Fruit fly (Drosophila melanogaster): ENCODE measurements around the gene Paip2.
A peak's percentile ranks its signal among the peaks of the same experiment; 100 is the strongest.

Gene Paip2

DNA sequence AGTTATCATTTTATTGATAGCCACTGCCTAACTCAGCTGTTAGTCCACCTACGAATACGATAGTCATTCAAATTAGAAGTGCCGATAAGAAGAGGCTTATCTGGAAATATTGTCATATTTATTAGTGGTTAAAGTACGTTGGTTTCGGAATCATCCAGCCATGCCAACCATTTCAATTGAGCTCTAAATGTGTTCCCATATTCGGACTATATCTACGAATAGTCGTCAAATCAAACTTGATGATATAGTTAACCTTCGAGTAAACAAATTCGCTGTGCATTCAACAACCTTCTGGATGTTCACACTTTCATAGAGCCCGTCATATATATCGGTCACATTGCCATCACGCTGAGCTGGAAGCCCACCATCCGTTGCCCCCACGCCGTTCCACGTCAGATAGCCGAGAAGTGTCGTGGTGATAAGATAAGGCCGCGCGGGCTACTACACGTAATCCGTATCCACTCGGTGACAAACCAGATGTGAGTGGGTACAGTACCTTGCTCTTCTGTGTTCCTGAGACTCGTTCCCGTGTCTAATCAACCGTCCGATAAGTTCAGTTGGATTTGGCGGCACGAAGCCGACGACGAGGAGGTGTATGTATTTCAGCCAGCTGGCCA, 37.8 kb downstream of the Paip2 start (continued):
- TF ChIP-seq slbo (GFP tag; IDR thresholded peaks at IDR 0.05), result 0 out of 2 replicates have a peak, but pooled peaks have one; percentile 12
- TF ChIP-seq bigmax (GFP tag; optimal IDR thresholded peaks at IDR 0.05), result no peak
- TF ChIP-seq Optix (GFP tag; IDR thresholded peaks at IDR 0.05), result no peak
- no peak for TF ChIP-seq maf-S (GFP tag; optimal IDR thresholded peaks at IDR 0.05)
- 0 out of 2 replicates have a peak, but pooled peaks have one; percentile 10 for TF ChIP-seq rib (GFP tag; IDR thresholded peaks at IDR 0.05)
- TF ChIP-seq CG2712 (tag; optimal IDR thresholded peaks at IDR 0.05), result no peak
- 0 out of 3 replicates have a peak, but pooled peaks have one; percentile 43 for TF ChIP-seq Dbx (GFP tag; IDR thresholded peaks at IDR 0.05)
- no peak for TF ChIP-seq vnd (GFP tag; IDR thresholded peaks at IDR 0.05; ENCODE audit: partially characterized antibody)
- no peak for TF ChIP-seq CG17802 (tag; optimal IDR thresholded peaks at IDR 0.05)
- TF ChIP-seq luna (GFP tag; optimal IDR thresholded peaks at IDR 0.05), result no peak
- TF ChIP-seq twi (tag; optimal IDR thresholded peaks at IDR 0.05), result no peak
- no peak for TF ChIP-seq nerfin-1 (tag; optimal IDR thresholded peaks at IDR 0.05)
- no peak for TF ChIP-seq esg (GFP tag; conservative IDR thresholded peaks at IDR 0.05)
- TF ChIP-seq chif (GFP tag; optimal IDR thresholded peaks at IDR 0.05), result no peak
- no peak for TF ChIP-seq CG18599 (GFP tag; optimal IDR thresholded peaks at IDR 0.05)
- no peak for TF ChIP-seq CG6654 (GFP tag; optimal IDR thresholded peaks at IDR 0.05)
- no peak for TF ChIP-seq Mrtf (GFP tag; IDR thresholded peaks at IDR 0.05)
- TF ChIP-seq sim (GFP tag; IDR thresholded peaks at IDR 0.05), result no peak
- peak; percentile 35 for TF ChIP-seq CG15479 (GFP tag; optimal IDR thresholded peaks at IDR 0.05)
- TF ChIP-seq exex (tag; optimal IDR thresholded peaks at IDR 0.05), result peak; percentile 90
- TF ChIP-seq psq (GFP tag; optimal IDR thresholded peaks at IDR 0.05), result no peak
- TF ChIP-seq scrt (GFP tag; optimal IDR thresholded peaks at IDR 0.05), result no peak
- TF ChIP-seq CG17568 (GFP tag; optimal IDR thresholded peaks at IDR 0.05), result no peak
- TF ChIP-seq Nf-YA (GFP tag; IDR thresholded peaks at IDR 0.05), result no peak
- no peak for TF ChIP-seq Hmx (GFP tag; optimal IDR thresholded peaks at IDR 0.05)
- TF ChIP-seq Hsf (GFP tag; optimal IDR thresholded peaks at IDR 0.05), result no peak
- TF ChIP-seq Hand (GFP tag; optimal IDR thresholded peaks at IDR 0.05), result peak; percentile 1
- TF ChIP-seq pros (GFP tag; optimal IDR thresholded peaks at IDR 0.05), result peak; percentile 40
- no peak for TF ChIP-seq Dp (GFP tag; optimal IDR thresholded peaks at IDR 0.05)
- peak; percentile 55 for TF ChIP-seq run (tag; optimal IDR thresholded peaks at IDR 0.05)
- no peak for TF ChIP-seq trem (tag; optimal IDR thresholded peaks at IDR 0.05)
- TF ChIP-seq NC2β (GFP tag; optimal IDR thresholded peaks at IDR 0.05), result no peak
- no peak for TF ChIP-seq Gug (GFP tag; IDR thresholded peaks at IDR 0.05)
- TF ChIP-seq lmd (GFP tag; IDR thresholded peaks at IDR 0.05), result no peak
- peak; percentile 1 for TF ChIP-seq gro (GFP tag; optimal IDR thresholded peaks at IDR 0.05)
- TF ChIP-seq CG14050 (GFP tag; IDR thresholded peaks at IDR 0.05), result no peak
- TF ChIP-seq Oaz (GFP tag; IDR thresholded peaks at IDR 0.05), result no peak
- peak; percentile 1 for TF ChIP-seq pfk (GFP tag; optimal IDR thresholded peaks at IDR 0.05)
- peak; percentile 78 for TF ChIP-seq grn (GFP tag; optimal IDR thresholded peaks at IDR 0.05)
- TF ChIP-seq pb (GFP tag; optimal IDR thresholded peaks at IDR 0.05), result no peak
- no peak for TF ChIP-seq CG11398 (GFP tag; optimal IDR thresholded peaks at IDR 0.05)
- no peak for TF ChIP-seq Fer2 (tag; optimal IDR thresholded peaks at IDR 0.05)
- TF ChIP-seq Hey (tag; optimal IDR thresholded peaks at IDR 0.05), result peak; percentile 4
- peak; percentile 28 for TF ChIP-seq HmgZ (tag; optimal IDR thresholded peaks at IDR 0.05)
- no peak for TF ChIP-seq Dad (GFP tag; optimal IDR thresholded peaks at IDR 0.05)
- no peak for TF ChIP-seq Six4 (GFP tag; optimal IDR thresholded peaks at IDR 0.05)
- TF ChIP-seq GATAe (GFP tag; conservative IDR thresholded peaks at IDR 0.05), result peak; percentile 77
- TF ChIP-seq CG6254 (GFP tag; optimal IDR thresholded peaks at IDR 0.05), result peak; percentile 42
- TF ChIP-seq CG32532 (GFP tag; IDR thresholded peaks at IDR 0.05), result 0 out of 2 replicates have a peak, but pooled peaks have one; percentile 8
- no peak for TF ChIP-seq ash1 (GFP tag; optimal IDR thresholded peaks at IDR 0.05)
- TF ChIP-seq fd96Cb (tag; optimal IDR thresholded peaks at IDR 0.05), result no peak
